Worm (Caenorhabditis elegans) whole organism, midembryonic: ENCODE data around the gene tre-4.
"Not testable (repeated sequence)": the region's sequence is repeated elsewhere in the genome, so short reads cannot be mapped to it uniquely, and the experiment has no call there.

ENCODE experiments used
- T22C8.4 ChIP-seq: fragments of 200-800 bp; sonication (Bioruptor generic); IDR thresholded peaks from 2 replicates; pipeline ENCODE4 v1.3.6; 2022; ENCODE audit warnings: missing genetic modification characterization, missing compliant biosample characterization
- med-1 ChIP-seq: sonication (generic microtip); optimal IDR thresholded peaks from 2 replicates; lab custom pipeline; 2017; ENCODE audit warnings: missing genetic modification characterization, mild to moderate bottlenecking, missing compliant biosample characterization, antibody characterized with exemption, missing genetic modification reagents; ENCODE audit not compliant: insufficient read depth
- ref-1 ChIP-seq: fragments of 200-800 bp; sonication (Bioruptor generic); conservative IDR thresholded peaks from 2 replicates; pipeline ENCODE4 v1.3.6; 2022; ENCODE audit warnings: missing genetic modification reagents, missing genetic modification characterization, missing compliant biosample characterization
- tab-1 ChIP-seq: fragments of 200-800 bp; sonication (Bioruptor generic); IDR thresholded peaks from 2 replicates; pipeline ENCODE4 v1.3.6; 2022; ENCODE audit warnings: missing genetic modification characterization, missing compliant biosample characterization
- ztf-23 ChIP-seq: fragments of 200-800 bp; sonication (Bioruptor generic); IDR thresholded peaks from 2 replicates; pipeline ENCODE4 v1.3.6; 2022; ENCODE audit warnings: missing genetic modification reagents, missing genetic modification characterization, missing compliant biosample characterization

DNA sequence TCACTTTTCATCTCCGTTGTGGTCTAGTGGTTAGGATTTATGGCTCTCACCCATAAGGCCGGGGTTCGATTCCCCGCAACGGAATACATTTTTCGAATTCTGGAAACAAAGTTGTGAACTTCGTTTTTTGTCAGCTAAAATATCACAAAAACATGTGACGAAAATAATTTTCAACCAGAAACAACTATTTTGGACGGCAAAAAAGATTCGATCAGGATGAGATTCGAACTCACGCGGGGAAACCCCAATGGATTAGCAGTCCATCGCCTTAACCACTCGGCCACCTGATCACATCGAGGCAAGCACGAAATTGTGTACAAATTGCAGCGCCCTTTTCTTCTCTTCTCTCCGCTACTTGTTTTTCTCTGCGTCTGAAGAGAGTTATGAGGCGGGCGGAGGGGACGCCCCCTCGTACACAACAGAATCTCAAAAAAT lies 23.3 kb upstream of the tre-4 start:
- TF ChIP-seq ztf-23 (GFP tag; lab: Robert Waterston, UW) (peak; percentile 92), tab-1 (GFP tag; lab: Robert Waterston, UW) (peak; percentile 87), T22C8.4 (GFP tag; lab: Robert Waterston, UW) (peak; percentile 74), ref-1 (peak; percentile 68)
- not testable (repeated sequence) for TF ChIP-seq med-1
